Worm (Caenorhabditis elegans) whole organism, late embryonic: ENCODE measurements around the gene hrde-1.

Experiments used
- C38D4.7 ChIP-seq: fragments of 200-800 bp; sonication (Bioruptor generic); optimal IDR thresholded peaks from 2 replicates; lab custom pipeline; 2018; ENCODE audit warnings: mild to moderate bottlenecking, missing genetic modification characterization, moderate library complexity, missing compliant biosample characterization
- K02D7.2 ChIP-seq: sonication (generic microtip); optimal IDR thresholded peaks from 2 replicates; lab custom pipeline; 2017; ENCODE audit warnings: mild to moderate bottlenecking, missing genetic modification characterization, missing compliant biosample characterization
- K09A11.1 ChIP-seq: sonication (generic microtip); optimal IDR thresholded peaks from 2 replicates; lab custom pipeline; 2017; ENCODE audit warnings: antibody characterized with exemption, mild to moderate bottlenecking, missing genetic modification characterization, missing compliant biosample characterization; ENCODE audit not compliant: insufficient read depth
- T23F11.4 ChIP-seq: fragments of 200-800 bp; sonication (Bioruptor generic); optimal IDR thresholded peaks from 2 replicates; lab custom pipeline; 2018; ENCODE audit warnings: mild to moderate bottlenecking, missing genetic modification characterization, missing compliant biosample characterization
- ahr-1 ChIP-seq: sonication (generic microtip); optimal IDR thresholded peaks from 2 replicates; lab custom pipeline; 2016; ENCODE audit warnings: missing genetic modification characterization, missing compliant biosample characterization
- ama-1 ChIP-seq: fragments of 150-350 bp; optimal IDR thresholded peaks from 2 replicates; lab custom pipeline; 2014
- ceh-14 ChIP-seq: sonication (generic microtip); optimal IDR thresholded peaks from 2 replicates; lab custom pipeline; 2016; ENCODE audit warnings: missing genotype, missing genetic modification characterization, missing compliant biosample characterization
- ceh-19 ChIP-seq: fragments of 200-800 bp; sonication (Bioruptor generic); optimal IDR thresholded peaks from 2 replicates; lab custom pipeline; 2018; ENCODE audit warnings: mild to moderate bottlenecking, missing genetic modification characterization, missing compliant biosample characterization
- ceh-2 ChIP-seq: sonication (generic microtip); optimal IDR thresholded peaks from 2 replicates; lab custom pipeline; 2016; ENCODE audit warnings: missing genotype, missing genetic modification characterization, missing compliant biosample characterization
- ceh-22 ChIP-seq: sonication (generic microtip); optimal IDR thresholded peaks from 2 replicates; lab custom pipeline; 2017; ENCODE audit warnings: missing biosample characterization, missing genetic modification characterization
- ceh-24 ChIP-seq: sonication (generic microtip); optimal IDR thresholded peaks from 2 replicates; lab custom pipeline; 2016; ENCODE audit warnings: mild to moderate bottlenecking, missing genetic modification characterization, missing compliant biosample characterization
- ceh-31 ChIP-seq: sonication (generic microtip); optimal IDR thresholded peaks from 2 replicates; lab custom pipeline; 2016; ENCODE audit warnings: missing genetic modification characterization, missing compliant biosample characterization
- ceh-34 ChIP-seq: sonication (generic microtip); optimal IDR thresholded peaks from 2 replicates; lab custom pipeline; 2016; ENCODE audit warnings: mild to moderate bottlenecking, missing genetic modification characterization, missing compliant biosample characterization
- ceh-45 ChIP-seq: fragments of 200-800 bp; sonication (Bioruptor generic); IDR thresholded peaks from 2 replicates; pipeline ENCODE4 v1.3.6; 2022; ENCODE audit warnings: missing genetic modification reagents, missing genetic modification characterization, missing compliant biosample characterization
- che-1 ChIP-seq: sonication (generic microtip); optimal IDR thresholded peaks from 2 replicates; lab custom pipeline; 2016; ENCODE audit warnings: mild to moderate bottlenecking, missing genetic modification characterization, missing compliant biosample characterization
- dmd-4 ChIP-seq: sonication (generic microtip); optimal IDR thresholded peaks from 2 replicates; lab custom pipeline; 2016; ENCODE audit warnings: borderline replicate concordance, missing genetic modification characterization, missing compliant biosample characterization
- dve-1 ChIP-seq: sonication (generic microtip); optimal IDR thresholded peaks from 2 replicates; lab custom pipeline; 2017; ENCODE audit warnings: antibody characterized with exemption, mild to moderate bottlenecking, missing genetic modification characterization, missing compliant biosample characterization
- elt-2 ChIP-seq: sonication (generic microtip); optimal IDR thresholded peaks from 2 replicates; lab custom pipeline; 2016; ENCODE audit warnings: missing genetic modification reagents, missing genetic modification characterization, missing compliant biosample characterization
- ets-4 ChIP-seq: sonication (generic microtip); optimal IDR thresholded peaks from 2 replicates; lab custom pipeline; 2016; ENCODE audit warnings: missing genetic modification characterization, missing compliant biosample characterization
- eyg-1 ChIP-seq: sonication (generic microtip); optimal IDR thresholded peaks from 2 replicates; lab custom pipeline; 2016; ENCODE audit warnings: missing genotype, missing genetic modification characterization, missing compliant biosample characterization
- fkh-10 ChIP-seq: fragments of 150-350 bp; optimal IDR thresholded peaks from 2 replicates; lab custom pipeline; 2014; ENCODE audit warnings: missing biosample characterization, missing genetic modification reagents, missing genetic modification characterization
- fkh-6 ChIP-seq: sonication (generic microtip); optimal IDR thresholded peaks from 2 replicates; lab custom pipeline; 2016; ENCODE audit warnings: missing genetic modification characterization, missing compliant biosample characterization
- gmeb-2 ChIP-seq: sonication (generic microtip); optimal IDR thresholded peaks from 2 replicates; lab custom pipeline; 2016; ENCODE audit warnings: missing genetic modification characterization, inconsistent platforms, missing compliant biosample characterization
- hlh-13 ChIP-seq: fragments of 200-800 bp; sonication (Bioruptor generic); optimal IDR thresholded peaks from 2 replicates; lab custom pipeline; 2018; ENCODE audit warnings: mild to moderate bottlenecking, missing genetic modification characterization, missing compliant biosample characterization
- hlh-30 ChIP-seq: sonication (generic microtip); optimal IDR thresholded peaks from 2 replicates; lab custom pipeline; 2017; ENCODE audit warnings: antibody characterized with exemption, missing genetic modification characterization, missing compliant biosample characterization; ENCODE audit not compliant: insufficient read depth
- hlh-6 ChIP-seq: sonication (generic microtip); optimal IDR thresholded peaks from 2 replicates; lab custom pipeline; 2016; ENCODE audit warnings: missing genotype, missing genetic modification characterization, missing compliant biosample characterization
- hlh-8 ChIP-seq: sonication (generic microtip); optimal IDR thresholded peaks from 2 replicates; lab custom pipeline; 2016; ENCODE audit warnings: missing genotype, missing genetic modification characterization, missing compliant biosample characterization
- lim-6 ChIP-seq: sonication (generic microtip); optimal IDR thresholded peaks from 2 replicates; lab custom pipeline; 2016; ENCODE audit warnings: missing genetic modification characterization, missing compliant biosample characterization
- lin-11 ChIP-seq: fragments of 200-800 bp; sonication (Bioruptor generic); optimal IDR thresholded peaks from 2 replicates; lab custom pipeline; 2018; ENCODE audit warnings: mild to moderate bottlenecking, missing genetic modification characterization, missing compliant biosample characterization
- mec-3 ChIP-seq: sonication (generic microtip); optimal IDR thresholded peaks from 2 replicates; lab custom pipeline; 2016; ENCODE audit warnings: borderline replicate concordance, missing genetic modification characterization, missing compliant biosample characterization
- nhr-11 ChIP-seq: fragments of 150-350 bp; optimal IDR thresholded peaks from 2 replicates; lab custom pipeline; 2014; ENCODE audit warnings: missing biosample characterization, missing genetic modification characterization
- nhr-232 ChIP-seq: sonication (generic microtip); optimal IDR thresholded peaks from 2 replicates; lab custom pipeline; 2016; ENCODE audit warnings: missing genetic modification characterization, missing compliant biosample characterization
- pat-9 ChIP-seq: fragments of 200-800 bp; sonication (Bioruptor generic); optimal IDR thresholded peaks from 2 replicates; lab custom pipeline; 2018; ENCODE audit warnings: mild to moderate bottlenecking, missing genetic modification characterization, moderate library complexity, missing compliant biosample characterization
- pax-1 ChIP-seq: fragments of 150-350 bp; optimal IDR thresholded peaks from 2 replicates; lab custom pipeline; 2014; ENCODE audit warnings: missing biosample characterization, missing genetic modification characterization
- pha-2 ChIP-seq: sonication (generic microtip); optimal IDR thresholded peaks from 2 replicates; lab custom pipeline; 2017; ENCODE audit warnings: mild to moderate bottlenecking, missing genetic modification characterization, missing compliant biosample characterization
- pha-4 ChIP-seq: fragments of 150-350 bp; optimal IDR thresholded peaks from 2 replicates; lab custom pipeline; 2018; ENCODE audit warnings: missing biosample characterization, missing genetic modification reagents, missing genetic modification characterization
- pqm-1 ChIP-seq: sonication (generic microtip); optimal IDR thresholded peaks from 2 replicates; lab custom pipeline; 2016; ENCODE audit warnings: missing genetic modification characterization, missing compliant biosample characterization
- ref-2 ChIP-seq: sonication (generic microtip); optimal IDR thresholded peaks from 2 replicates; lab custom pipeline; 2016; ENCODE audit warnings: missing genetic modification characterization, missing compliant biosample characterization
- rnt-1 ChIP-seq: sonication (generic microtip); optimal IDR thresholded peaks from 2 replicates; lab custom pipeline; 2016; ENCODE audit warnings: missing genetic modification characterization, missing compliant biosample characterization
- sox-4 ChIP-seq: sonication (generic microtip); optimal IDR thresholded peaks from 2 replicates; lab custom pipeline; 2017; ENCODE audit warnings: mild to moderate bottlenecking, missing genetic modification characterization, inconsistent platforms, missing compliant biosample characterization
- tbx-7 ChIP-seq: sonication (generic microtip); optimal IDR thresholded peaks from 2 replicates; lab custom pipeline; 2016; ENCODE audit warnings: missing genotype, missing genetic modification characterization, missing compliant biosample characterization
- ttx-3 ChIP-seq: sonication (generic microtip); optimal IDR thresholded peaks from 2 replicates; lab custom pipeline; 2016; ENCODE audit warnings: missing genetic modification reagents, missing genetic modification characterization, missing compliant biosample characterization
- unc-3 ChIP-seq, 2 experiments: fragments of 200-800 bp in 1 of 2; sonication (Bioruptor generic) in 1 of 2; sonication (generic microtip) in 1 of 2; conservative IDR thresholded peaks in 1 of 2; optimal IDR thresholded peaks in 1 of 2; 2 replicates each; pipeline versions ENCODE4 v1.3.6 to Lab custom; 2016 to 2022; ENCODE audit warnings: missing compliant biosample characterization in 2 of 2, missing genetic modification characterization in 2 of 2, missing genetic modification reagents in 1 of 2
- unc-86 ChIP-seq: sonication (generic microtip); optimal IDR thresholded peaks from 2 replicates; lab custom pipeline; 2016; ENCODE audit warnings: missing genetic modification characterization, missing compliant biosample characterization
- zip-5 ChIP-seq: sonication (generic microtip); optimal IDR thresholded peaks from 2 replicates; lab custom pipeline; 2016; ENCODE audit warnings: missing genetic modification characterization, missing compliant biosample characterization

Gene hrde-1

DNA sequence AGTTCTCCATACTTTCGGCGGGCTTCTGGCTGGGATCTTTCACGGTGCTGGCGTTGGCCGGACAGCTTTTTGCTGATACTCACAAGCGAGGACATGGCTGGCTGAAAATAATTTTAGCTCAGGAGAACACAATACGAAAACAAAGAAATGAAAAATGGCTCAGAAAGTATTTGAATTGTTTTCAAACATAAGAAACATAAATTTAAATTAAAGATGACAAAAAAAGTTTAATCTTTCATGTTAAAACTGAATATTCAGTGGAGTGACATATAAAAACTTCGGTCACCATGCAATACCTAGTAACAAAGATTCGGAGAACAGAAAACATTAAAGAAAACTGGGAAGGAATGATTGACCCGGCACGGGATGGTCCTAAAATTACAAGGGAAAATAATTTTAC, 2.6 kb upstream of the hrde-1 start, which contains the start of gene C16C10.2:
C16C10.2 (minus strand) TSS at position 101 of the 400 bp plus-strand sequence.
- TF ChIP-seq gmeb-2 (no peak), hlh-6 (no peak), zip-5 (no peak), ceh-2 (tag; lab: Kevin White, UChicago) (no peak), ceh-14 (tag; lab: Kevin White, UChicago) (no peak), dve-1 (no peak), ceh-24 (no peak)

DNA sequence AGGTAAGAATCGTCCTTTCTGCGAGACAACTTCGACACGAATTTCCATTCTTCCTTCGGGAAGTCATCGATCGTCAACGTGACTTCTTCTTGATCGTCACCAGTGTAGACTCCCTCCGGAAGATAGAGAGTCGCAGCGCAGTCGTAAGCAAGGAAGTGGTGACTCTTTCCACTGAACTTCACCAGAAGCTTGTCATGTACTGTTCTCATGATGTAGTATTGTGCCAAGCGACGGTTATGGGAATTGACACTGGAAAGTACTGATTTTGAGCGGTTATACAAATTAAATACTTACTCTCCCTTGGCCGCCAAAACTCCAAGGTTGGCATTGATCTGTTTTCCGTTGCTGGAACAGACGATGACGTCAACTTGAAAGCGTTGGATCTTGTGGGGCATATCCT, 470 bp downstream of the hrde-1 start:
- TF ChIP-seq ceh-34 (tag; lab: Kevin White, UChicago) (no peak), nhr-11 (tag; lab: Kevin White, UChicago) (no peak), pqm-1 (tag; lab: Kevin White, UChicago) (no peak), ets-4 (tag; lab: Kevin White, UChicago) (no peak), lim-6 (tag; lab: Kevin White, UChicago) (no peak), pat-9 (tag; lab: Kevin White, UChicago) (no peak), che-1 (no peak), unc-86 (tag; lab: Kevin White, UChicago) (no peak), ref-2 (tag; lab: Kevin White, UChicago) (no peak), lin-11 (tag; lab: Kevin White, UChicago) (no peak), ceh-22 (tag; lab: Kevin White, UChicago) (no peak), ceh-19 (GFP tag; lab: Kevin White, UChicago) (no peak), ceh-2 (tag; lab: Kevin White, UChicago) (no peak), rnt-1 (tag; lab: Kevin White, UChicago) (no peak), hlh-13 (GFP tag; lab: Kevin White, UChicago) (no peak), eyg-1 (tag; lab: Kevin White, UChicago) (no peak), ceh-24 (no peak), ama-1 (no peak), hlh-8 (tag; lab: Kevin White, UChicago) (no peak)

DNA sequence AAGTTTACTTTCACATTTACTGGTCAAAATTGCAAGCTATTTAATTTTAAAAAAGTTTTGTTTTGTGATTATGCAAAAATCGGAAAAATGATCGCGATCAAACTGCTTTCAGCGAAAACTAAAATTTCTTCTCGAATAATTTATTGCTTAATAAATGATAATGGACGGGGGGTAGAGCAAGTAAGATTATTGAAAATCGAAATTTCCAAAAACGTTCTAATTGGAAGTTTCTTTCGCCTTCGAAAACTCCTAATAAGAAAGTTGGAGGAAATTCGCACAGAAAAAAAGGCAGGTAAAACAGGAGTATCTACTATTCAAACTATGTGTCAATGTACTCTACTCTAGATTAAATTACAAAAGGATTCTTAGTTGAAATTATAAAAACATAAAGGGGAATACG, 3.7 kb downstream of the hrde-1 start:
- TF ChIP-seq pha-4 (no peak), ceh-34 (tag; lab: Kevin White, UChicago) (no peak), unc-86 (tag; lab: Kevin White, UChicago) (no peak), dmd-4 (tag; lab: Kevin White, UChicago) (no peak), pax-1 (tag; lab: Kevin White, UChicago) (no peak), unc-3 (GFP tag; conservative IDR thresholded peaks at IDR 0.05; lab: Robert Waterston, UW) (no peak), unc-3 (tag; optimal IDR thresholded peaks at IDR 0.05; lab: Kevin White, UChicago) (no peak), ahr-1 (tag; lab: Kevin White, UChicago) (no peak), zip-5 (no peak), pqm-1 (tag; lab: Kevin White, UChicago) (no peak), gmeb-2 (no peak)
- TF ChIP-seq, all 69 proteins: peak for 0

DNA sequence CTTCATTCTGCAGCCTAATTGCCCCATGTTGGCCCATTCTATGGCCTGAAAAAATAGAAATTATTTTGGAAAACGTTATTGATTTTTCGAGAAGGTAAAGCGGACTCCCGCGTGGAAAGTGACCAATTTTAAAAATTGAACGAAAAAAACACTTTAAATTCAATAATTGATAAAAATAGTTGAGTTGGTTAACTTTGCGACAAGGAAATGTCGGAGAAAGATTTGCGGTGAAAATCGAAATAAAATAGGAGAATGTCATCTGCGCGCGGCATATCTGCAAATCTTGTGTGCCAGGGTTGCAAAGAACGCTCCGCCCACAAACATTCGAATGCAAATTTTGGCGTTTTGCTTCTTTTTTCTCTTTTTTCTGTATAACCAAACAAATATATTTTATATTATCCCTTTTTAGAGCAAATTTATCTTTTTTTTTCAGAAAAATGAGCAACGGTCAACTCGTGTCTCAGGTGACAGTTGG, 5.0 kb downstream of the hrde-1 start, which contains the start of the genes rnf-121 and C16C10.4:
rnf-121 (minus strand) TSS at position 51 of the 475 bp plus-strand sequence.
C16C10.4 (plus strand) TSS at position 434 of the 475 bp plus-strand sequence.
- TF ChIP-seq ceh-45 (GFP tag; lab: Robert Waterston, UW) (peak; percentile 81; the same call in 1 of the 2 replicates), fkh-10 (GFP tag; lab: Kevin White, UChicago) (peak; percentile 64), ttx-3 (tag; lab: Kevin White, UChicago) (peak; percentile 92), mec-3 (tag; lab: Kevin White, UChicago) (no peak), hlh-6 (peak; percentile 85), ceh-22 (tag; lab: Kevin White, UChicago) (peak; percentile 63), pqm-1 (tag; lab: Kevin White, UChicago) (peak; percentile 51), dmd-4 (tag; lab: Kevin White, UChicago) (peak; percentile 77), dve-1 (peak; percentile 65), T23F11.4 (GFP tag; lab: Kevin White, UChicago) (peak; percentile 83), sox-4 (tag; lab: Kevin White, UChicago) (peak; percentile 91), nhr-232 (tag; lab: Kevin White, UChicago) (peak; percentile 83), K02D7.2 (tag; lab: Kevin White, UChicago) (peak; percentile 93), ets-4 (tag; lab: Kevin White, UChicago) (peak; percentile 69), ref-2 (tag; lab: Kevin White, UChicago) (peak; percentile 94), K09A11.1 (tag; lab: Kevin White, UChicago) (peak; percentile 96), tbx-7 (peak; percentile 59), pha-2 (peak; percentile 92), hlh-30 (peak; percentile 23), eyg-1 (tag; lab: Kevin White, UChicago) (peak; percentile 85), C38D4.7 (GFP tag; lab: Kevin White, UChicago) (peak; percentile 90), ceh-31 (tag; lab: Kevin White, UChicago) (peak; percentile 90), elt-2 (tag; lab: Kevin White, UChicago) (peak; percentile 97), fkh-6 (tag; lab: Kevin White, UChicago) (peak; percentile 89), lin-11 (tag; lab: Kevin White, UChicago) (peak; percentile 82), unc-86 (tag; lab: Kevin White, UChicago) (peak; percentile 93)
